Fruit fly (Drosophila melanogaster) whole organism, pupa: ENCODE measurements around the gene CG6966.

Experiments
- CG13204 ChIP-seq: fragments of 200-800 bp; sonication (Bioruptor generic); optimal IDR thresholded peaks from 2 replicates; lab custom pipeline; 2018; ENCODE audit warnings: missing biosample characterization, mild to moderate bottlenecking, missing genetic modification characterization, moderate library complexity
- CG8159 ChIP-seq: fragments of 200-800 bp; sonication (Bioruptor generic); optimal IDR thresholded peaks from 3 replicates; lab custom pipeline; 2018; ENCODE audit warnings: missing biosample characterization, mild to moderate bottlenecking, missing genetic modification characterization, moderate library complexity

DNA sequence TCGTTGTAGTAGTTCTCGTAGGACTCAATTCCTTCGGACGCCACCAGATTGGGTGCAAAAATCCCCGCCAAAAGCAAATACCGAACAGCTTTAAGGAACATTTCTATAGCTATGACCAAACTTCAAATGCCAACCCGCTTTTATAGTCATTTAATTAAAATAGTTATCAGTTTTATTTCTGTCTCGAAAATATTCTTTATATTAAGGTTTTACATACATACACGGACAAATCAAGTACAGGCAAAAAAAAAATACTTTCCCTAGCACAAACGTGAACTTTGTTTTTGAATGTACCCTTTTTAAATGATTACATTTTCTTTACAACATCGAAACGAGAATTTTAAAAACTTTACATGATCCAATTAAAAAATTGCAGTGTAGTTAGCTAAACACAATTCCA, 16.2 kb downstream of the CG6966 start, which contains the start of gene CG6974:
- TF ChIP-seq CG8159 (tag; lab: Kevin White, UChicago) (no peak), CG13204 (GFP tag; lab: Kevin White, UChicago) (no peak)
